Fruit fly (Drosophila melanogaster) whole organism, embryonic: ENCODE measurements around the gene CG10481.

ENCODE experiments used
- ATbp ChIP-seq: fragments of 200-800 bp; sonication (Bioruptor generic); optimal IDR thresholded peaks from 2 replicates; lab custom pipeline; 2017; ENCODE audit warnings: missing biosample characterization, mild to moderate bottlenecking, missing genetic modification characterization, missing genetic modification reagents
- Blimp-1 ChIP-seq: fragments of 200-800 bp; sonication (Bioruptor generic); optimal IDR thresholded peaks from 3 replicates; lab custom pipeline; 2018; ENCODE audit warnings: missing biosample characterization, missing genetic modification characterization, mild to moderate bottlenecking, moderate library complexity, missing genetic modification reagents
- CG17829 ChIP-seq: fragments of 200-800 bp; optimal IDR thresholded peaks from 2 replicates; lab custom pipeline; 2019; ENCODE audit warnings: missing biosample characterization, mild to moderate bottlenecking, missing genetic modification characterization, moderate library complexity
- CG18476 ChIP-seq: fragments of 200-800 bp; sonication (Bioruptor generic); optimal IDR thresholded peaks from 2 replicates; lab custom pipeline; 2016; ENCODE audit warnings: missing biosample characterization, mild to moderate bottlenecking, missing genetic modification characterization
- CG2199 ChIP-seq: fragments of 200-800 bp; sonication (Bioruptor generic); IDR thresholded peaks from 3 replicates; pipeline ENCODE4 v1.3.6; 2022; ENCODE audit warnings: missing biosample characterization, missing genetic modification characterization
- CG5180 ChIP-seq: fragments of 200-800 bp; sonication (Bioruptor generic); optimal IDR thresholded peaks from 3 replicates; lab custom pipeline; 2017; ENCODE audit warnings: missing biosample characterization, missing genetic modification characterization, mild to moderate bottlenecking, moderate library complexity, missing genetic modification reagents
- CG5245 ChIP-seq: fragments of 200-800 bp; sonication (Bioruptor generic); optimal IDR thresholded peaks from 3 replicates; lab custom pipeline; 2016; ENCODE audit warnings: missing biosample characterization, missing genetic modification characterization
- CG7556 ChIP-seq: fragments of 200-800 bp; sonication (Bioruptor generic); optimal IDR thresholded peaks from 2 replicates; lab custom pipeline; 2017; ENCODE audit warnings: missing biosample characterization, mild to moderate bottlenecking, missing genetic modification characterization
- CG7963 ChIP-seq: fragments of 200-800 bp; sonication (Bioruptor generic); IDR thresholded peaks from 3 replicates; pipeline ENCODE4 v1.3.6; 2022; ENCODE audit warnings: missing biosample characterization, missing genetic modification characterization; ENCODE audit not compliant: partially characterized antibody
- CG8924 ChIP-seq: fragments of 200-800 bp; optimal IDR thresholded peaks from 3 replicates; lab custom pipeline; 2019; ENCODE audit warnings: missing biosample characterization, mild to moderate bottlenecking, missing genetic modification characterization, moderate library complexity
- Dip3 ChIP-seq: fragments of 200-800 bp; sonication (Bioruptor generic); optimal IDR thresholded peaks from 3 replicates; lab custom pipeline; 2016; ENCODE audit warnings: missing biosample characterization, missing genetic modification characterization
- Drgx ChIP-seq: fragments of 200-800 bp; sonication (Bioruptor generic); IDR thresholded peaks from 2 replicates; pipeline ENCODE4 v1.3.6; 2022; ENCODE audit warnings: missing biosample characterization, missing genetic modification characterization
- Hand ChIP-seq: fragments of 200-800 bp; sonication (Bioruptor generic); optimal IDR thresholded peaks from 2 replicates; lab custom pipeline; 2017; ENCODE audit warnings: mild to moderate bottlenecking, missing biosample characterization, missing genetic modification reagents, missing genetic modification characterization
- Jarid2 ChIP-seq: fragments of 200-800 bp; sonication (Bioruptor generic); optimal IDR thresholded peaks from 3 replicates; lab custom pipeline; 2017; ENCODE audit warnings: mild to moderate bottlenecking, missing biosample characterization, missing genetic modification reagents, missing genetic modification characterization
- Kr ChIP-seq: fragments of 200-800 bp; sonication (Bioruptor generic); optimal IDR thresholded peaks from 2 replicates; lab custom pipeline; 2017; ENCODE audit warnings: missing biosample characterization, mild to moderate bottlenecking, missing genetic modification characterization
- Neu2 ChIP-seq: fragments of 200-800 bp; sonication (Bioruptor generic); optimal IDR thresholded peaks from 3 replicates; lab custom pipeline; 2016; ENCODE audit warnings: missing biosample characterization, missing genetic modification characterization, borderline replicate concordance
- Pdp1 ChIP-seq, 2 experiments: fragments of 200-800 bp; sonication (Bioruptor generic); optimal IDR thresholded peaks; 3 replicates each; lab custom pipeline; 2016; ENCODE audit warnings: missing biosample characterization in 2 of 2, missing genetic modification characterization in 2 of 2, mild to moderate bottlenecking in 1 of 2, moderate library complexity in 1 of 2
- bsh ChIP-seq, 2 experiments: fragments of 200-800 bp; sonication (Bioruptor generic); optimal IDR thresholded peaks; 2 replicates each; lab custom pipeline; 2017 to 2018; ENCODE audit warnings: mild to moderate bottlenecking in 2 of 2, missing biosample characterization in 2 of 2, missing genetic modification characterization in 2 of 2, moderate library complexity in 1 of 2
- fru ChIP-seq: fragments of >200 bp; optimal IDR thresholded peaks from 2 replicates; lab custom pipeline; 2017
- gsb-n ChIP-seq: fragments of 200-800 bp; sonication (Bioruptor generic); optimal IDR thresholded peaks from 3 replicates; lab custom pipeline; 2018; ENCODE audit warnings: missing biosample characterization, mild to moderate bottlenecking, missing genetic modification characterization
- hb ChIP-seq: fragments of 200-800 bp; sonication (Bioruptor generic); IDR thresholded peaks from 3 replicates; pipeline ENCODE4 v1.3.6; 2022; ENCODE audit warnings: missing biosample characterization, missing genetic modification characterization; ENCODE audit not compliant: partially characterized antibody
- kni ChIP-seq: fragments of 200-800 bp; sonication (Bioruptor generic); optimal IDR thresholded peaks from 3 replicates; lab custom pipeline; 2017; ENCODE audit warnings: mild to moderate bottlenecking, missing biosample characterization, missing genetic modification reagents, missing genetic modification characterization
- lov ChIP-seq, 2 experiments: fragments of 200-800 bp in 1 of 2; fragments of >200 bp in 1 of 2; sonication (Bioruptor generic) in 1 of 2; IDR thresholded peaks in 1 of 2; optimal IDR thresholded peaks in 1 of 2; 2 replicates in 1 of 2; 3 replicates in 1 of 2; pipeline versions ENCODE4 v1.3.6 to Lab custom; 2017 to 2022; ENCODE audit warnings: missing biosample characterization in 1 of 2, missing genetic modification characterization in 1 of 2
- nerfin-1 ChIP-seq: fragments of 200-800 bp; sonication (Bioruptor generic); optimal IDR thresholded peaks from 3 replicates; lab custom pipeline; 2019; ENCODE audit warnings: missing biosample characterization, mild to moderate bottlenecking, missing genetic modification characterization, moderate library complexity
- nerfin-2 ChIP-seq: fragments of 200-800 bp; sonication (Bioruptor generic); IDR thresholded peaks from 2 replicates; pipeline ENCODE4 v1.3.6; 2022; ENCODE audit warnings: missing biosample characterization, missing genetic modification characterization; ENCODE audit not compliant: partially characterized antibody
- pnt ChIP-seq: fragments of 200-800 bp; sonication (Bioruptor generic); optimal IDR thresholded peaks from 3 replicates; lab custom pipeline; 2016; ENCODE audit warnings: missing biosample characterization, missing genetic modification characterization
- pros ChIP-seq: fragments of 200-800 bp; sonication (Bioruptor generic); optimal IDR thresholded peaks from 3 replicates; lab custom pipeline; 2019; ENCODE audit warnings: missing biosample characterization, mild to moderate bottlenecking, missing genetic modification characterization, moderate library complexity
- psq ChIP-seq: fragments of 200-800 bp; sonication (Bioruptor generic); optimal IDR thresholded peaks from 2 replicates; lab custom pipeline; 2017; ENCODE audit warnings: missing biosample characterization, missing genetic modification characterization
- sd ChIP-seq: fragments of 200-800 bp; sonication (Bioruptor generic); optimal IDR thresholded peaks from 3 replicates; lab custom pipeline; 2018; ENCODE audit warnings: missing biosample characterization, mild to moderate bottlenecking, missing genetic modification characterization, moderate library complexity
- sens ChIP-seq: fragments of 200-800 bp; sonication (Bioruptor generic); peaks from one replicate; lab custom pipeline; 2016; ENCODE audit warnings: missing biosample characterization, missing genetic modification characterization
- sqz ChIP-seq: fragments of 200-800 bp; sonication (Bioruptor generic); optimal IDR thresholded peaks from 3 replicates; lab custom pipeline; 2018; ENCODE audit warnings: missing biosample characterization, mild to moderate bottlenecking, missing genetic modification characterization
- zen2 ChIP-seq: fragments of 200-800 bp; sonication (Bioruptor generic); IDR thresholded peaks from 3 replicates; pipeline ENCODE4 v1.3.6; 2022; ENCODE audit warnings: missing biosample characterization, missing genetic modification characterization; ENCODE audit not compliant: partially characterized antibody
- zf30C ChIP-seq: fragments of 200-800 bp; sonication (Bioruptor generic); optimal IDR thresholded peaks from 3 replicates; lab custom pipeline; 2018; ENCODE audit warnings: missing biosample characterization, mild to moderate bottlenecking, missing genetic modification characterization
- zfh1 ChIP-seq: fragments of 200-800 bp; sonication (Bioruptor generic); IDR thresholded peaks from 3 replicates; pipeline ENCODE4 v1.3.6; 2022; ENCODE audit warnings: missing biosample characterization, missing genetic modification characterization

Gene CG10481

dm6 chr2L:19907784-19908183, 15.4 kb upstream of the CG10481 start:
- no peak for TF ChIP-seq Drgx (GFP tag; lab: Robert Waterston, UW)
- TF ChIP-seq sqz (GFP tag; lab: Kevin White, UChicago) = peak; percentile 30
- TF ChIP-seq pnt (GFP tag; lab: Kevin White, UChicago) = no peak
- no peak for TF ChIP-seq CG17829
- TF ChIP-seq nerfin-1 (tag; lab: Kevin White, UChicago) = peak; percentile 61
- TF ChIP-seq psq (GFP tag; lab: Kevin White, UChicago) = no peak
- no peak for TF ChIP-seq CG7963 (GFP tag; lab: Robert Waterston, UW)
- no peak for TF ChIP-seq CG7556 (GFP tag; lab: Kevin White, UChicago)
- TF ChIP-seq ATbp (GFP tag; lab: Kevin White, UChicago) = peak; percentile 26
- TF ChIP-seq Neu2 = no peak
- TF ChIP-seq pros (GFP tag; lab: Kevin White, UChicago) = peak; percentile 60
- TF ChIP-seq hb (GFP tag; lab: Robert Waterston, UW) = 0 out of 3 replicates have a peak, but pooled peaks have one; percentile 39

DNA sequence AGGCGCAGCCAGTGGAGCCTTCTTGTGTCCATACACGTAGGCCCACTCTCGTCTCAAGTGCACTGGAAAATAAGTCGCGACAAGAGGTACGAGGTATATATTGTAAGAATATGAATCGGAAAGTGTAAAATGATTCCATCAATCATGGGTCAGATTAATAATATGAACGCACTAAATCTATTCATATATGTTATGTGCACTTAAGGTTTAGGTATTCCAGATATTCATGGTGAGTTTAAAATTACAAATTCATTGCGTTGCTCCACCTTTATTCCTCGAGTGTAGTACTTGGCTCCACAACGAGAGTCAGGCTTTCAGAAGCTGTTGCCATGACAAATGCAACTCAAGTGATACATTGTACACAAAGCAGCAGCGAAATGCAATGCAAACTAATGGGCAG, 12.9 kb upstream of the CG10481 start:
- peak; percentile 64 for TF ChIP-seq Drgx (GFP tag; lab: Robert Waterston, UW)
- no peak for TF ChIP-seq zen2 (GFP tag; lab: Robert Waterston, UW)
- TF ChIP-seq bsh (GFP tag; optimal IDR thresholded peaks at IDR 0.05; lab: Kevin White, UChicago) = peak in 1 of 2 experiments; percentile 0
- TF ChIP-seq, all 482 proteins: peak for 2

DNA sequence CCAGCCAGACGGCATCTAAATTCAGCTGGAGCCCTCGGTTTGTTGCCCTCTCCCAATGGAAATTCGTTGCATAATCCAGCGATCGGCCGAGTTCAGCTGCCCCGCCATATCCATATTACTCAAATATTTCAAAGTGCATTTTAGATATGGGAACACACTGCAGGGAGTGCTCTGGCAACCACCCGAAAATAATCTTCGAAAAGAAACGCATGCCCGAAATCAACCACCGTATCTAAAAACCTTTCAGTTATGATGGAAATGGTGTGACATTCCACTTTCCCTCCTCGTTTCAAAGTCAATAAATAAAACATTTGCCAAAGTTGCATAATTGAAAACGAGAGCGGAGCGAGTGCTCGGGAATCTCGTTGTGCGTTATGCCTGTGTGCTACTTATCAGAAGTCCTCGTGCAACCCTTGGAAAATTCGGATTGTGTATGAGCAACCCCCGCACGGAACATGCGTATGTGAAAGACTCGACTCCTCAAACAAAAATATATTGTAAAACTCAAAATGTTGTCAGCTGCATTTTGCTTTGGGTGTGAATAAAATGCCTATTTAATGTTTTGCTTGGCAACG, 10.4 kb upstream of the CG10481 start:
- peak; percentile 35 for TF ChIP-seq sd (tag; lab: Kevin White, UChicago)
- TF ChIP-seq zfh1 (GFP tag; lab: Robert Waterston, UW) = 0 out of 3 replicates have a peak, but pooled peaks have one; percentile 25
- TF ChIP-seq zf30C = no peak
- peak; percentile 78 for TF ChIP-seq sens (GFP tag; lab: Kevin White, UChicago)
- peak; percentile 76 for TF ChIP-seq CG18476
- TF ChIP-seq pros (GFP tag; lab: Kevin White, UChicago) = peak; percentile 96
- TF ChIP-seq Blimp-1 (GFP tag; lab: Kevin White, UChicago) = peak; percentile 11
- TF ChIP-seq Kr (GFP tag; lab: Kevin White, UChicago) = peak; percentile 44
- peak; percentile 14 for TF ChIP-seq CG8924 (tag; lab: Kevin White, UChicago)
- TF ChIP-seq CG2199 (GFP tag; lab: Robert Waterston, UW) = peak; percentile 98
- no peak for TF ChIP-seq nerfin-2
- peak; percentile 88 for TF ChIP-seq gsb-n (tag; lab: Kevin White, UChicago)
- no peak for TF ChIP-seq Hand (GFP tag; lab: Kevin White, UChicago)
- TF ChIP-seq CG5180 = peak; percentile 35
- peak in 1 of 2 experiments; percentile 68 for TF ChIP-seq Pdp1 (GFP tag; optimal IDR thresholded peaks at IDR 0.05; lab: Kevin White, UChicago)
- TF ChIP-seq CG5245 (GFP tag; lab: Kevin White, UChicago) = no peak
- TF ChIP-seq Jarid2 (GFP tag; lab: Kevin White, UChicago) = no peak
- no peak for TF ChIP-seq Dip3
- TF ChIP-seq nerfin-1 (tag; lab: Kevin White, UChicago) = peak; percentile 96
- peak; percentile 65 for TF ChIP-seq kni (GFP tag; lab: Kevin White, UChicago)
- TF ChIP-seq fru (lab: Kevin White, UChicago) = no peak
- TF ChIP-seq lov (optimal IDR thresholded peaks at IDR 0.05; lab: Kevin White, UChicago) = no peak
- 0 out of 3 replicates have a peak, but pooled peaks have one; percentile 39 for TF ChIP-seq lov (GFP tag; IDR thresholded peaks at IDR 0.05; lab: Robert Waterston, UW)
